Fruit fly (Drosophila melanogaster): ENCODE data around the gene CG11590.
A peak's percentile ranks its signal among the peaks of the same experiment; 100 is the strongest.

The CG11590 gene

DNA sequence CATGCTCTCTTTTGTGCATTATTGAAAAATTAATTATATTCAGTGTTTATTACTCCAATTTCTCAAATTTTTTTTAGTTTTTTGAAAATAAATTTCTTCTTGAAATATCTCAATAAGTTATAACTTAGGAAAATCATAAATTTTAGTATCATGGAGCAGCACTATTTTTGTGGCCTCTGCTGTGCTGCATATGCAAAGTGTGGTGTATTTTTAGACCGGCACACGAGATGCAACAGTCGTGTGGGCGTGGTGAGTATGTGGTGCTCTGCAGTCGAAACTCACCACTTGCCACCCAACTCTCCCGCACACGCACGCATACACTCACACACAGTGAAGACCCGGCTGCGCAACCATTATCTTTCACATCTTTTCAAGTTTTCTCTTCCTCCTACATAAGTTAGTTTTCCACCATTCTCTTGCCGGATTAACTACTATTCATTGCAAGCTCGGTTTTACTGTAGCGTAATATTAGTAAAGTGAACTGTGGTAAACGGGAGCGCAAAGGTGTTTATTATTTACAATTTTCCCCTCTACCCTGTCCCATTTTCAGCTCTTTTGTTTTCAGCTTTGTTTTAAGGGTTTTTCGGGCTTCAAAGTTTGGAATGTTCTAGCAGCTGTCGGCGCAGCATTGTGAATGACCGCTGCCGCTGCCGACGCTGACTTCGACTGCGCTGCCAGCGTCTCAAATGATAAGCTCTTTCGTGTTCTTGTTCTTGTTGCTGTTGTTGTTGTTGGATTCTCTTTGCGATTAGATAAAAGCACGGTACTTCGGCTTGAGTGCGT lies 8.6 kb downstream of the CG11590 start (continued):
- TF ChIP-seq bsh (GFP tag; optimal IDR thresholded peaks at IDR 0.05) (peak; percentile 39 to 82), CG5245 (GFP tag; optimal IDR thresholded peaks at IDR 0.05) (peak; percentile 28), sob (GFP tag; IDR thresholded peaks at IDR 0.05) (peak; percentile 51; the same call in 1 of the 2 replicates), CG12769 (tag; optimal IDR thresholded peaks at IDR 0.05) (peak; percentile 0), Ravus (GFP tag; IDR thresholded peaks at IDR 0.05) (no peak), ttk (GFP tag; IDR thresholded peaks at IDR 0.05) (peak; percentile 42; the same call in 1 of the 2 replicates), CG13296 (GFP tag; optimal IDR thresholded peaks at IDR 0.05) (peak; percentile 24), CG14667 (GFP tag; IDR thresholded peaks at IDR 0.05) (no peak), ftz-f1 (GFP tag; optimal IDR thresholded peaks at IDR 0.05) (no peak), Hey (tag; optimal IDR thresholded peaks at IDR 0.05) (no peak), Nf-YB (GFP tag; optimal IDR thresholded peaks at IDR 0.05) (peak; percentile 40), Gug (GFP tag; IDR thresholded peaks at IDR 0.05) (no peak), CG14710 (tag; optimal IDR thresholded peaks at IDR 0.05) (peak; percentile 77), prd (optimal IDR thresholded peaks at IDR 0.05) (no peak), prd (GFP tag; IDR thresholded peaks at IDR 0.05) (peak; percentile 17; the same call in 1 of the 3 replicates), BtbVII (GFP tag; optimal IDR thresholded peaks at IDR 0.05) (peak; percentile 34), H2.0 (GFP tag; IDR thresholded peaks at IDR 0.05) (peak; percentile 47), repo (GFP tag; optimal IDR thresholded peaks at IDR 0.05) (no peak), CG32767 (GFP tag; IDR thresholded peaks at IDR 0.05) (peak; percentile 61; the same call in 1 of the 2 replicates), YL-1 (GFP tag; optimal IDR thresholded peaks at IDR 0.05) (peak; percentile 0), CG17328 (GFP tag; IDR thresholded peaks at IDR 0.05) (peak; percentile 79), CG11695 (GFP tag; IDR thresholded peaks at IDR 0.05) (peak; percentile 69; the same call in 2 of the 3 replicates), CG11723 (GFP tag; optimal IDR thresholded peaks at IDR 0.05) (peak; percentile 42), CkIIα-i1 (GFP tag; IDR thresholded peaks at IDR 0.05) (no peak), gce (GFP tag; IDR thresholded peaks at IDR 0.05) (peak; percentile 73; the same call in 1 of the 3 replicates), ATbp (GFP tag; optimal IDR thresholded peaks at IDR 0.05) (peak; percentile 68), pzg (GFP tag; optimal IDR thresholded peaks at IDR 0.05) (no peak), Bgb (GFP tag; IDR thresholded peaks at IDR 0.05; ENCODE audit: partially characterized antibody) (no peak), CG2678 (tag; optimal IDR thresholded peaks at IDR 0.05) (peak; percentile 76), phol (tag; optimal IDR thresholded peaks at IDR 0.05) (peak; percentile 83), exex (tag; optimal IDR thresholded peaks at IDR 0.05) (no peak), CG30403 (GFP tag; optimal IDR thresholded peaks at IDR 0.05) (peak; percentile 63), sc (optimal IDR thresholded peaks at IDR 0.05) (no peak), sc (GFP tag; optimal IDR thresholded peaks at IDR 0.05) (peak; percentile 42), dm (GFP tag; optimal IDR thresholded peaks at IDR 0.05) (no peak), nmo (GFP tag; optimal IDR thresholded peaks at IDR 0.05) (peak; percentile 61), CG3726 (GFP tag; IDR thresholded peaks at IDR 0.05) (no peak), CG12659 (GFP tag; optimal IDR thresholded peaks at IDR 0.05) (peak; percentile 48), luna (GFP tag; optimal IDR thresholded peaks at IDR 0.05) (no peak), sd (tag; optimal IDR thresholded peaks at IDR 0.05) (no peak), esg (GFP tag; conservative IDR thresholded peaks at IDR 0.05) (0 out of 2 replicates have a peak, but pooled peaks have one; percentile 21), NK7.1 (GFP tag; optimal IDR thresholded peaks at IDR 0.05) (no peak), crol (GFP tag; IDR thresholded peaks at IDR 0.05) (no peak), CG6854 (GFP tag; optimal IDR thresholded peaks at IDR 0.05) (no peak), CG6254 (GFP tag; optimal IDR thresholded peaks at IDR 0.05) (peak; percentile 67), CG11247 (GFP tag; IDR thresholded peaks at IDR 0.05) (no peak; the same call in 1 of the 2 replicates), lilli (GFP tag; optimal IDR thresholded peaks at IDR 0.05) (peak; percentile 33), disco-r (GFP tag; optimal IDR thresholded peaks at IDR 0.05) (no peak), croc (GFP tag; conservative IDR thresholded peaks at IDR 0.05) (no peak)

Measured in whole organism, embryonic.